Worm (Caenorhabditis elegans): ENCODE measurements around the gene gnrr-5.
"Not testable (repeated sequence)": the region's sequence is repeated elsewhere in the genome, so short reads cannot be mapped to it uniquely, and the experiment has no call there.

The gnrr-5 gene

DNA sequence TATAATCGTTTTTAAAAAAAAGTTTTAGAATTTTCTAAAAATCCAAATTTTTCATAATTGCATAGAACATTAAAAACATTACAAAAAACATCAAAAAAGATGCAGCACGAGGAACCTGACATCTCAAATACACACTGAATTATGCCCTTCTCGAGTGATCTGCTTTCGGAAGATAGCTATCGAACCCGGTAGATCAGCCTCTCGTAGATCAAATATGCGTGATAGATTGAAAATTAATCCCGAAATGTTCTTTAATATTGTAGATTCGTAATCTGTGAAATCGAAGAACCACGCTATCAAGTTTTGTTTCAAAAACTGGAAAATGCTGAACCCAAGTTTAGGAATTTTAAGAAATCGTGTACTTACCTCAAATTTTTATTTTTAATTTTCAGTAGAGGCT is 27.3 kb upstream of the gnrr-5 start:
- peak; percentile 86 for TF ChIP-seq aha-1 (tag)
- TF ChIP-seq F37D6.2 (tag; optimal IDR thresholded peaks at IDR 0.05), result no peak
- TF ChIP-seq zip-2 (tag; optimal IDR thresholded peaks at IDR 0.05), result no peak
- TF ChIP-seq madf-5 (GFP tag; IDR thresholded peaks at IDR 0.05), result no peak

DNA sequence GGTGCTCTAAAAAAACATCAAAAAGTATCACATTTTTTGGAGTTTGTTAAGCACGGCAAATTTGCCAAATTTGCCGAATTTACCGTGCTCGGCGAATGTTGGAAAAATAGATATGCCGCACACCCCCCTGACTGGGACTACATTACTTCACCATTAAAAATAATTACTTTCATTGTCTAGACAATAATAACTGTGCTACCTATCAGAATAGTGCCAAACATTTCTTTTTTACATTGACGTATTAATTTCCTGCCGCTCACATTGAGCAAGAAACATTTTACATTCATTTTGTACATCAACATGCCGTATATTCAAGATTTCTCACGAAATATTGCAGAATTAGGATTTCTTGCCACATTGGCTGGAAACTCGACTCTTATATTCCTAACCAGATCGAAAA is 20.0 kb upstream of the gnrr-5 start, which contains the start of gene str-35:
Gene str-35, plus strand, starts transcription at position 301 of the 400 bp plus-strand sequence.
- TF ChIP-seq rbr-2, ceh-82, aly-2 (tag; optimal IDR thresholded peaks at IDR 0.05): not testable (repeated sequence)

DNA sequence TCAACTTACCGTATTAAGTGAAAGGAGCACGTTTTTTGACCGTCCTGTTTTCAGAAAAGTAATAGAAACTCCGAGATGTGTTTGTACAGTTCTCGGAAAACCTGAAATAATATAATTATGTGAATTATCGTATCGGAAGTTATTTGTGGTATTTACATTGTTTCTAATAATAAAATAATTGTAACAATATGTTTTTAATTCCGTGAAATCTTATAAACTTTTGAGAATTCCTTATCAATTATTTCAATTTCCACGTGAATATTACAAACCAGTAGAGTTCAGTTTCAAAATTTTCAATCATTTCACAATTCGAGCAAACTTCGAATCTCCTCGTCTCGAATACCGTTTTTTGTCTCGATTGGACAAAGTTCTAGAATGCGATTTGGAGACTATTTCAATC is 16.5 kb upstream of the gnrr-5 start, which contains the start of gene T08H10.3:
Gene T08H10.3, plus strand, starts transcription at position 301 of the 400 bp plus-strand sequence.
- TF ChIP-seq duxl-1 (tag; optimal IDR thresholded peaks at IDR 0.05; ENCODE audit: poor library complexity) (no peak), F49E8.2 (tag; optimal IDR thresholded peaks at IDR 0.05; ENCODE audit: borderline replicate concordance) (no peak), daf-19 (GFP tag; conservative IDR thresholded peaks at IDR 0.05) (no peak)

DNA sequence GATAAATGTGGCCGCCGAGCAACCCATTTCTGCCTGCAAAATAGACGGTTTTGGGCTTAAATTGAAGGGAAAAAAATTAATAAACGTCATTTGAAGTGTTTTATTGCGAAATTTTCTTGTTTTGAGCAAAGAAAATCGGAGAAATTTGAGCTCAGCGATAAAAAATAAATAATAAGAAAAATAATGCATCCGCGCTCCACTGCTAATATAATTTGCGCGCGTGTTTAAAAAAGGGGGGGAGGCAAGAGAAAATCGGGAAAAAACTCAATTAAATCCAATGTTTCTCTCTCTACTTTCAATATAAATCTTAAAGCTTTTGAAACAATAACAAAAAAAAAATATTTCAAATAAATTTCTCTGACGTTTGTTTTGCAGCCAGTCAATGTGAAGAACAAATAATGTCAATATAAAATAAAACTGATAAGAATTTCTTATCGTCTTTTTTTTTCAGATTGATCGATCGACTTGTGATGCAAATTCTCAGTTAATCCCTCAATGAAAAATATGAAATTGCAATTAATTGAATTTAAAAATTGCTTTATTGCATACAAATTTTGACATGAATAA is 3.9 kb downstream of the gnrr-5 start, which contains the start of gene rft-2:
Gene rft-2, minus strand, starts transcription at position 41 of the 567 bp plus-strand sequence.
- no peak for TF ChIP-seq ceh-32 (tag; optimal IDR thresholded peaks at IDR 0.05; ENCODE audit: poor library complexity)
- peak; percentile 45; the same call in 1 of the 2 replicates for TF ChIP-seq hmg-1.1 (GFP tag; IDR thresholded peaks at IDR 0.05)
- no peak for TF ChIP-seq T20F7.1 (GFP tag; optimal IDR thresholded peaks at IDR 0.05)
- peak in 1 of 2 experiments; percentile 72 for TF ChIP-seq lsy-2 (tag; optimal IDR thresholded peaks at IDR 0.05)
- peak; percentile 55 for TF ChIP-seq mep-1 (tag; optimal IDR thresholded peaks at IDR 0.05)
- no peak for TF ChIP-seq daf-16 (GFP tag; optimal IDR thresholded peaks at IDR 0.05)
- TF ChIP-seq daf-16 (tag; optimal IDR thresholded peaks at IDR 0.05), result peak; percentile 54
- TF ChIP-seq mdl-1 (tag; optimal IDR thresholded peaks at IDR 0.05), result peak in 1 of 2 experiments; percentile 7
- no peak for TF ChIP-seq Y105C5A.15 (GFP tag; IDR thresholded peaks at IDR 0.05)
- peak; percentile 9 for TF ChIP-seq F37D6.2 (tag; optimal IDR thresholded peaks at IDR 0.05)
- TF ChIP-seq nhr-77 (tag; optimal IDR thresholded peaks at IDR 0.05), result peak; percentile 17
- peak; percentile 70 for TF ChIP-seq ces-1 (GFP tag; optimal IDR thresholded peaks at IDR 0.05)
- TF ChIP-seq F10B5.3 (tag; optimal IDR thresholded peaks at IDR 0.05), result no peak
- peak; percentile 97 for TF ChIP-seq lin-38 (GFP tag; IDR thresholded peaks at IDR 0.05)
- TF ChIP-seq hlh-11 (tag; optimal IDR thresholded peaks at IDR 0.05), result peak; percentile 35
- peak; percentile 24 for TF ChIP-seq fkh-10 (GFP tag; optimal IDR thresholded peaks at IDR 0.05)
- no peak for TF ChIP-seq mxl-2 (GFP tag; conservative IDR thresholded peaks at IDR 0.05)
- TF ChIP-seq nhr-102 (tag; optimal IDR thresholded peaks at IDR 0.05), result peak; percentile 13
- peak; percentile 6 for TF ChIP-seq hlh-30 (tag; optimal IDR thresholded peaks at IDR 0.05; ENCODE audit: insufficient read depth)
- peak in 1 of 2 experiments; percentile 31 for TF ChIP-seq hif-1 (tag; optimal IDR thresholded peaks at IDR 0.05)
- TF ChIP-seq dpl-1 (GFP tag; optimal IDR thresholded peaks at IDR 0.05), result peak; percentile 91
- TF ChIP-seq ztf-7 (tag; optimal IDR thresholded peaks at IDR 0.05), result no peak
- peak; percentile 23 for TF ChIP-seq rbr-2 (tag; optimal IDR thresholded peaks at IDR 0.05)
- TF ChIP-seq nhr-28 (tag; optimal IDR thresholded peaks at IDR 0.05), result peak; percentile 32
- no peak for TF ChIP-seq jun-1 (tag; optimal IDR thresholded peaks at IDR 0.05)

DNA sequence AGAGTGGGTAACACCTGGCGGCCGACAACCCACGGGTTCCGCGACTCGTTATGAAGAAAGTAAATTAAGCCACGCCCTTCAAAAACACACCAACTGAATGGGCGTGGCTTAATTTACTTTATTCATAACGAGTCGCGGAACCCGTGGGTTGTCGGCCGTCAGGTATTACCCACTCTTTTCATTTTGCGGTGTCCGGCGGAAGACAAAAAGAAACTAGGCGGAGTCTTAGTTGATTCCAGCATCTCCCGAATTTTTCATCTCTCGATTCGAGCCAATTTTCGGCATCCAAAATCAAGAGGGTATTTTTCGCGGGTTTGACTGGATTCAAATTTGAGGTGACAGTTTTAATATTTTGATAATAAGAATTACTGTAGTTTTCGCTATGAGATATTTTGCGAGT is 6.9 kb downstream of the gnrr-5 start:
- TF ChIP-seq nhr-102 (tag; optimal IDR thresholded peaks at IDR 0.05), result no peak
- peak; percentile 63; the same call in 1 of the 2 replicates for TF ChIP-seq lin-38 (GFP tag; IDR thresholded peaks at IDR 0.05)
- 0 out of 2 replicates have a peak, but pooled peaks have one; percentile 11 for TF ChIP-seq arid-1 (GFP tag; conservative IDR thresholded peaks at IDR 0.05)
- peak; percentile 52 for TF ChIP-seq F49E8.2 (tag; optimal IDR thresholded peaks at IDR 0.05; ENCODE audit: borderline replicate concordance)
- no peak for TF ChIP-seq lin-39 (tag; optimal IDR thresholded peaks at IDR 0.05)
- no peak for TF ChIP-seq hif-1 (tag; optimal IDR thresholded peaks at IDR 0.05)
- TF ChIP-seq fos-1 (tag; optimal IDR thresholded peaks at IDR 0.05), result no peak
- no peak for TF ChIP-seq lin-29 (GFP tag; IDR thresholded peaks at IDR 0.05)
- no peak for TF ChIP-seq rbr-2 (tag; optimal IDR thresholded peaks at IDR 0.05)
- peak; percentile 35 for TF ChIP-seq unc-130 (GFP tag; optimal IDR thresholded peaks at IDR 0.05)
- peak; percentile 38; the same call in 1 of the 2 replicates for TF ChIP-seq snpc-1.2 (GFP tag; IDR thresholded peaks at IDR 0.05)
- no peak for TF ChIP-seq ceh-28 (tag; optimal IDR thresholded peaks at IDR 0.05)
- TF ChIP-seq nhr-76 (tag; optimal IDR thresholded peaks at IDR 0.05), result no peak
- TF ChIP-seq nhr-25 (tag; optimal IDR thresholded peaks at IDR 0.05; ENCODE audit: borderline replicate concordance, insufficient read depth), result no peak
- no peak for TF ChIP-seq ztf-7 (tag; optimal IDR thresholded peaks at IDR 0.05)
- no peak for TF ChIP-seq mxl-3 (GFP tag; optimal IDR thresholded peaks at IDR 0.05)
- TF ChIP-seq lsy-2 (tag; optimal IDR thresholded peaks at IDR 0.05), result no peak
